Worm (Caenorhabditis elegans) whole organism, early embryonic: Measurements from ENCODE around the gene dhs-21.

Experiments used
- B0310.2 ChIP-seq: sonication (generic microtip); optimal IDR thresholded peaks from 2 replicates; lab custom pipeline; 2016; ENCODE audit warnings: mild to moderate bottlenecking, missing genetic modification characterization, missing compliant biosample characterization
- aly-1 ChIP-seq: sonication (generic microtip); optimal IDR thresholded peaks from 2 replicates; lab custom pipeline; 2016; ENCODE audit warnings: missing genetic modification characterization, missing compliant biosample characterization
- ama-1 ChIP-seq: fragments of 150-350 bp; optimal IDR thresholded peaks from 2 replicates; lab custom pipeline; 2014
- ceh-36 ChIP-seq: sonication (generic microtip); optimal IDR thresholded peaks from 2 replicates; lab custom pipeline; 2016; ENCODE audit warnings: missing genetic modification characterization, inconsistent platforms, missing compliant biosample characterization
- ets-7 ChIP-seq: sonication (generic microtip); optimal IDR thresholded peaks from 2 replicates; lab custom pipeline; 2016; ENCODE audit warnings: missing genotype, missing genetic modification characterization, missing compliant biosample characterization
- flt-1 ChIP-seq: fragments of 200-800 bp; sonication (Bioruptor generic); IDR thresholded peaks from 2 replicates; pipeline ENCODE4 v1.3.6; 2022; ENCODE audit warnings: missing genetic modification characterization, missing compliant biosample characterization
- hmg-4 ChIP-seq: fragments of 200-800 bp; sonication (Bioruptor generic); optimal IDR thresholded peaks from 2 replicates; lab custom pipeline; 2018; ENCODE audit warnings: mild to moderate bottlenecking, missing genetic modification characterization, missing compliant biosample characterization
- pes-1 ChIP-seq: fragments of 200-800 bp; sonication (Bioruptor generic); IDR thresholded peaks from 2 replicates; pipeline ENCODE4 v1.3.6; 2022; ENCODE audit warnings: missing genetic modification reagents, missing genetic modification characterization, missing compliant biosample characterization
- sea-1 ChIP-seq: fragments of 200-800 bp; sonication (Bioruptor generic); conservative IDR thresholded peaks from 2 replicates; pipeline ENCODE4 v1.3.6; 2022; ENCODE audit warnings: missing genetic modification characterization, missing compliant biosample characterization
- tbx-11 ChIP-seq: fragments of 200-800 bp; sonication (Bioruptor generic); IDR thresholded peaks from 2 replicates; pipeline ENCODE4 v1.3.6; 2022; ENCODE audit warnings: missing genetic modification characterization, missing compliant biosample characterization
- tbx-37 ChIP-seq: fragments of 200-800 bp; sonication (Bioruptor generic); conservative IDR thresholded peaks from 2 replicates; pipeline ENCODE4 v1.3.6; 2022; ENCODE audit warnings: missing genetic modification reagents, missing genetic modification characterization, missing compliant biosample characterization
- tra-4 ChIP-seq: sonication (generic microtip); optimal IDR thresholded peaks from 2 replicates; lab custom pipeline; 2017; ENCODE audit warnings: missing genetic modification characterization, missing compliant biosample characterization

- no peak for TF ChIP-seq tbx-11 (GFP tag; lab: Robert Waterston, UW)
- no peak for TF ChIP-seq sea-1 (GFP tag; lab: Robert Waterston, UW)
- TF ChIP-seq ama-1 (lab: Kevin White, UChicago): no peak
- no peak for TF ChIP-seq tra-4 (tag; lab: Kevin White, UChicago)
- no peak for TF ChIP-seq aly-1
- TF ChIP-seq ceh-36 (tag; lab: Kevin White, UChicago): no peak
- no peak for TF ChIP-seq hmg-4
- no peak for TF ChIP-seq flt-1 (GFP tag; lab: Robert Waterston, UW)
- no peak for TF ChIP-seq ets-7 (tag; lab: Kevin White, UChicago)
- no peak for TF ChIP-seq B0310.2 (tag; lab: Kevin White, UChicago)
- TF ChIP-seq pes-1 (GFP tag; lab: Robert Waterston, UW): no peak
- TF ChIP-seq tbx-37 (GFP tag; lab: Robert Waterston, UW): no peak
These were observed 8.2 kb upstream of the dhs-21 start, which contains the start of gene hrg-7 for ce11 chrV:12741684-12742083.
